Fruit fly (Drosophila melanogaster) whole organism, prepupa: ENCODE measurements around the gene Pgm1.

Source experiments
- Blimp-1 ChIP-seq: fragments of 200-800 bp; sonication (Bioruptor generic); optimal IDR thresholded peaks from 3 replicates; lab custom pipeline; 2017; ENCODE audit warnings: missing biosample characterization, missing genetic modification characterization, mild to moderate bottlenecking, moderate library complexity, missing genetic modification reagents
- CG10669 ChIP-seq: fragments of 200-800 bp; sonication (Bioruptor generic); optimal IDR thresholded peaks from 3 replicates; lab custom pipeline; 2018; ENCODE audit warnings: missing biosample characterization, mild to moderate bottlenecking, missing genetic modification characterization, moderate library complexity
- CG11294 ChIP-seq: fragments of 200-800 bp; sonication (Bioruptor generic); IDR thresholded peaks from 2 replicates; pipeline ENCODE4 v1.3.6; 2022; ENCODE audit warnings: missing biosample characterization, missing genetic modification characterization
- CG11902 ChIP-seq: fragments of 200-800 bp; sonication (Bioruptor generic); optimal IDR thresholded peaks from 3 replicates; lab custom pipeline; 2016; ENCODE audit warnings: missing biosample characterization, missing genetic modification characterization
- CG15336 ChIP-seq: fragments of 200-800 bp; sonication (Bioruptor generic); IDR thresholded peaks from 2 replicates; pipeline ENCODE4 v1.3.6; 2022; ENCODE audit warnings: missing biosample characterization, missing genetic modification characterization
- CG16779 ChIP-seq: fragments of 200-800 bp; sonication (Bioruptor generic); optimal IDR thresholded peaks from 3 replicates; lab custom pipeline; 2017; ENCODE audit warnings: missing biosample characterization, mild to moderate bottlenecking, missing genetic modification characterization
- CG3032 ChIP-seq: fragments of 200-800 bp; optimal IDR thresholded peaks from 2 replicates; lab custom pipeline; 2019; ENCODE audit warnings: missing biosample characterization, mild to moderate bottlenecking, missing genetic modification characterization, moderate library complexity
- CG31627 ChIP-seq: fragments of 200-800 bp; sonication (Bioruptor generic); optimal IDR thresholded peaks from 3 replicates; lab custom pipeline; 2016; ENCODE audit warnings: missing biosample characterization, missing genetic modification characterization
- CG32006 ChIP-seq: fragments of 200-800 bp; sonication (Bioruptor generic); optimal IDR thresholded peaks from 3 replicates; lab custom pipeline; 2017; ENCODE audit warnings: missing biosample characterization, mild to moderate bottlenecking, missing genetic modification characterization
- CG34406 ChIP-seq: fragments of 200-800 bp; sonication (Bioruptor generic); optimal IDR thresholded peaks from 3 replicates; lab custom pipeline; 2016; ENCODE audit warnings: missing biosample characterization, missing genetic modification characterization
- CG3919 ChIP-seq: fragments of 200-800 bp; sonication (Bioruptor generic); optimal IDR thresholded peaks from 3 replicates; lab custom pipeline; 2016; ENCODE audit warnings: missing biosample characterization, missing genetic modification characterization
- CG4318 ChIP-seq: fragments of 200-800 bp; sonication (Bioruptor generic); optimal IDR thresholded peaks from 3 replicates; lab custom pipeline; 2017; ENCODE audit warnings: missing biosample characterization, mild to moderate bottlenecking, missing genetic modification characterization
- CG6163 ChIP-seq: fragments of 200-800 bp; sonication (Bioruptor generic); IDR thresholded peaks from 3 replicates; pipeline ENCODE4 v1.3.6; 2022; ENCODE audit warnings: missing biosample characterization, missing genetic modification characterization
- CG6854 ChIP-seq: fragments of 200-800 bp; sonication (Bioruptor generic); optimal IDR thresholded peaks from 2 replicates; lab custom pipeline; 2017; ENCODE audit warnings: missing biosample characterization, mild to moderate bottlenecking, missing genetic modification characterization
- CG7368 ChIP-seq: fragments of 200-800 bp; sonication (Bioruptor generic); optimal IDR thresholded peaks from 3 replicates; lab custom pipeline; 2016; ENCODE audit warnings: missing biosample characterization, missing genetic modification characterization
- CG8119 ChIP-seq: fragments of 200-800 bp; sonication (Bioruptor generic); IDR thresholded peaks from 3 replicates; pipeline ENCODE4 v1.3.6; 2022; ENCODE audit warnings: missing biosample characterization, missing genetic modification characterization
- CG8319 ChIP-seq: fragments of 200-800 bp; sonication (Bioruptor generic); optimal IDR thresholded peaks from 3 replicates; lab custom pipeline; 2016; ENCODE audit warnings: missing biosample characterization, missing genetic modification characterization
- CG9139 ChIP-seq: fragments of 200-800 bp; sonication (Bioruptor generic); optimal IDR thresholded peaks from 3 replicates; lab custom pipeline; 2017; ENCODE audit warnings: missing biosample characterization, mild to moderate bottlenecking, missing genetic modification characterization
- Eip75B ChIP-seq: fragments of 200-800 bp; sonication (Bioruptor generic); optimal IDR thresholded peaks from 3 replicates; lab custom pipeline; 2016; ENCODE audit warnings: missing biosample characterization, missing genetic modification characterization
- Eip78C ChIP-seq: fragments of 200-800 bp; sonication (Bioruptor generic); peaks from one replicate; lab custom pipeline; 2016; ENCODE audit warnings: missing biosample characterization, missing genetic modification characterization
- Eip93F ChIP-seq: fragments of 200-800 bp; sonication (Bioruptor generic); optimal IDR thresholded peaks from 2 replicates; lab custom pipeline; 2016; ENCODE audit warnings: missing biosample characterization, mild to moderate bottlenecking, missing genetic modification characterization
- Ets21C ChIP-seq: fragments of 200-800 bp; sonication (Bioruptor generic); optimal IDR thresholded peaks from 3 replicates; lab custom pipeline; 2016; ENCODE audit warnings: missing biosample characterization, missing genetic modification characterization
- Ets96B ChIP-seq: fragments of 200-800 bp; optimal IDR thresholded peaks from 2 replicates; lab custom pipeline; 2019; ENCODE audit warnings: missing biosample characterization, mild to moderate bottlenecking, missing genetic modification characterization, moderate library complexity
- Gug ChIP-seq: fragments of 200-800 bp; sonication (Bioruptor generic); IDR thresholded peaks from 2 replicates; pipeline ENCODE4 v1.3.6; 2022; ENCODE audit warnings: missing biosample characterization, missing genetic modification characterization
- Met ChIP-seq: fragments of 200-800 bp; sonication (Bioruptor generic); optimal IDR thresholded peaks from 3 replicates; lab custom pipeline; 2016; ENCODE audit warnings: missing biosample characterization, missing genetic modification characterization
- OdsH ChIP-seq: fragments of 200-800 bp; sonication (Bioruptor generic); optimal IDR thresholded peaks from 3 replicates; lab custom pipeline; 2016; ENCODE audit warnings: missing biosample characterization, missing genetic modification characterization
- Sox14 ChIP-seq: fragments of 200-800 bp; sonication (Bioruptor generic); optimal IDR thresholded peaks from 3 replicates; lab custom pipeline; 2016; ENCODE audit warnings: missing biosample characterization, missing genetic modification characterization
- Sox15 ChIP-seq: fragments of 200-800 bp; sonication (Bioruptor generic); optimal IDR thresholded peaks from 3 replicates; lab custom pipeline; 2016; ENCODE audit warnings: missing biosample characterization, missing genetic modification characterization
- acj6 ChIP-seq: fragments of 200-800 bp; sonication (Bioruptor generic); optimal IDR thresholded peaks from 3 replicates; lab custom pipeline; 2016; ENCODE audit warnings: missing biosample characterization, missing genetic modification characterization
- dac ChIP-seq: fragments of 200-800 bp; sonication (Bioruptor generic); optimal IDR thresholded peaks from 2 replicates; lab custom pipeline; 2017; ENCODE audit warnings: missing biosample characterization, mild to moderate bottlenecking, missing genetic modification characterization
- eg ChIP-seq: fragments of 200-800 bp; sonication (Bioruptor generic); IDR thresholded peaks from 3 replicates; pipeline ENCODE4 v1.3.6; 2022; ENCODE audit warnings: missing biosample characterization, missing genetic modification characterization
- fd85E ChIP-seq: fragments of 200-800 bp; sonication (Bioruptor generic); optimal IDR thresholded peaks from 3 replicates; lab custom pipeline; 2016; ENCODE audit warnings: missing biosample characterization, missing genetic modification characterization
- fkh ChIP-seq: fragments of 200-800 bp; sonication (Bioruptor generic); optimal IDR thresholded peaks from 3 replicates; lab custom pipeline; 2017; ENCODE audit warnings: missing biosample characterization, mild to moderate bottlenecking, missing genetic modification characterization, moderate library complexity
- lz ChIP-seq: fragments of 200-800 bp; sonication (Bioruptor generic); optimal IDR thresholded peaks from 3 replicates; lab custom pipeline; 2016; ENCODE audit warnings: missing biosample characterization, missing genetic modification characterization
- pdm3 ChIP-seq: fragments of 200-800 bp; sonication (Bioruptor generic); optimal IDR thresholded peaks from 3 replicates; lab custom pipeline; 2016; ENCODE audit warnings: missing biosample characterization, missing genetic modification characterization
- salr ChIP-seq, 2 experiments: fragments of 200-800 bp; sonication (Bioruptor generic); optimal IDR thresholded peaks; 3 replicates each; lab custom pipeline; 2016 to 2018; ENCODE audit warnings: missing biosample characterization in 2 of 2, missing genetic modification characterization in 2 of 2, mild to moderate bottlenecking in 1 of 2
- ss ChIP-seq, 2 experiments: fragments of 200-800 bp; sonication (Bioruptor generic); optimal IDR thresholded peaks; 2 replicates in 1 of 2; 3 replicates in 1 of 2; lab custom pipeline; 2017 to 2018; ENCODE audit warnings: mild to moderate bottlenecking in 2 of 2, missing biosample characterization in 2 of 2, missing genetic modification characterization in 2 of 2, moderate library complexity in 1 of 2
- svp ChIP-seq: fragments of 200-800 bp; sonication (Bioruptor generic); peaks from one replicate; lab custom pipeline; 2016; ENCODE audit warnings: missing biosample characterization, missing genetic modification characterization
- topi ChIP-seq: fragments of 200-800 bp; sonication (Bioruptor generic); optimal IDR thresholded peaks from 3 replicates; lab custom pipeline; 2016; ENCODE audit warnings: missing biosample characterization, missing genetic modification characterization

Pgm1 gene

DNA sequence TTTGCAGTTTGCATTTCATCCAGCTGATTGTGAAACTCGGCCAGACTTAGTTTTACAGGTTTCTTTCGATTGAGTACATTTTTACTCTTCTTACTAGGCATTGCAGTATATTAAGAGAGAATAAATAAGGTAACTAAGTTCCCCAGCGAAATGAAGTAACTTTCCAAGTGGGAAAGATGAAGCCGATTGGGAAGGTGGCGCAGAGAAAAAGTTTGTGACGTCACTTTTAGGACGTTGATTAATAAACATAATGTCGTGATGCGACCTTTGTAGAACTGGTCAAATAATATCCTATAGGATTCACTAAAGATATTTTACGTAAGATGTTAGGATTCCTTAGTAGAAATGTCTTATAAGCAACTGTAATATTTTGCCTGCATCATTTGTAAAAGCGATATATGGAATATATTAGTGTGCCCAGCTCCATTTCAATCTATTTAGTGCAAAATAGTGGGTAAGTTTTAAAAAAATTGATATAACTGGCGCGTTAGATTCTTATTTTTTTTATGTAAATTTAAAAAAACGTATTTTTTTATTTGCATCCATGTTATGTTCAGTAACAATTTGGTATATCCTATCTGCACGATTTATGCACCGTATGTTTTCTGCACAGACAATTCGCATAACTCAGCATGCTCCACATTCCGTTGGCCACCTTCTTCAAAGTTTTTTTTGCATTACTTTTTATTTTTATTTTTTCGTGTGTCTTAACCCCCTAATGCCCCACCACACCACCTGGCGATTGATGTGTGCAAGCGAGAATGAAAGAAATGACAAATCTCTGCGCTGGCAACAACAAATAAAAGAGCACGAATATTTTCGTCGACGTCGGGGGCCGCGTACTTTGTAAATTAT lies 15.6 kb upstream of the Pgm1 start, which contains the start of gene CG32152:
Gene CG32152, minus strand, starts transcription at position 352 of the 855 bp plus-strand sequence.
- TF ChIP-seq CG15336 (GFP tag; lab: Robert Waterston, UW) (peak; percentile 37), CG8319 (GFP tag; lab: Kevin White, UChicago) (no peak), Eip78C (GFP tag; lab: Kevin White, UChicago) (peak; percentile 64), CG7368 (no peak), eg (GFP tag; lab: Robert Waterston, UW) (peak; percentile 70; the same call in 2 of the 3 replicates), Eip75B (GFP tag; lab: Kevin White, UChicago) (no peak), CG6163 (GFP tag; lab: Robert Waterston, UW) (peak; percentile 61; the same call in 2 of the 3 replicates), CG6854 (GFP tag; lab: Kevin White, UChicago) (no peak), acj6 (GFP tag; lab: Kevin White, UChicago) (peak; percentile 5)

DNA sequence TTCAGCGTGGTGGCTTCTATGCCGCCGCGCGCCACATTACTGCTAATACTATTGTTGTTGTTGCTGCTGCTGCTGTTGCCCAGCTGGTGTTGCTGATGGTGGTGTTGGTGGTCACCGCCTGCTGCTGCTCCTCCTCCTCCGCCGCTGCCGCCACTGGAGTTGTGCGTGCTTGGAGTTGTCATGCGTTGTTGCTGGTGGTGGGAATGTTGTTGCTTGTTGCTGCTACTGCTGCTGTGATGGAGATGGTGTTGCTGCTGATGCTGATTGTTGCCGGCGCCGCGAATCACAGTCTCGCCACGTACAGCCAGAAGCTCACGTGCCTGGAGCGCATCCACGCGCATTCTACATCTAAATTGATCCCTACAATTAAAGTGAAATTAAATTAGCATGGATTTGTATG lies 13.2 kb upstream of the Pgm1 start:
- TF ChIP-seq svp (GFP tag; lab: Kevin White, UChicago) = no peak
- TF ChIP-seq Eip93F = no peak
- no peak for TF ChIP-seq salr (GFP tag; optimal IDR thresholded peaks at IDR 0.05; lab: Kevin White, UChicago)
- TF ChIP-seq Sox14 (GFP tag; lab: Kevin White, UChicago) = no peak
- TF ChIP-seq topi = no peak
- no peak for TF ChIP-seq lz (GFP tag; lab: Kevin White, UChicago)
- no peak for TF ChIP-seq OdsH (GFP tag; lab: Kevin White, UChicago)
- no peak for TF ChIP-seq fd85E
- TF ChIP-seq CG9139 (GFP tag; lab: Kevin White, UChicago) = no peak
- no peak for TF ChIP-seq ss (GFP tag; optimal IDR thresholded peaks at IDR 0.05; lab: Kevin White, UChicago)
- TF ChIP-seq eg (GFP tag; lab: Robert Waterston, UW) = no peak
- TF ChIP-seq CG4318 (GFP tag; lab: Kevin White, UChicago) = no peak
- no peak for TF ChIP-seq CG3919 (GFP tag; lab: Kevin White, UChicago)
- no peak for TF ChIP-seq Sox15
- no peak for TF ChIP-seq CG8119 (GFP tag; lab: Robert Waterston, UW)
- TF ChIP-seq CG8319 (GFP tag; lab: Kevin White, UChicago) = no peak
- TF ChIP-seq CG34406 (GFP tag; lab: Kevin White, UChicago) = no peak

DNA sequence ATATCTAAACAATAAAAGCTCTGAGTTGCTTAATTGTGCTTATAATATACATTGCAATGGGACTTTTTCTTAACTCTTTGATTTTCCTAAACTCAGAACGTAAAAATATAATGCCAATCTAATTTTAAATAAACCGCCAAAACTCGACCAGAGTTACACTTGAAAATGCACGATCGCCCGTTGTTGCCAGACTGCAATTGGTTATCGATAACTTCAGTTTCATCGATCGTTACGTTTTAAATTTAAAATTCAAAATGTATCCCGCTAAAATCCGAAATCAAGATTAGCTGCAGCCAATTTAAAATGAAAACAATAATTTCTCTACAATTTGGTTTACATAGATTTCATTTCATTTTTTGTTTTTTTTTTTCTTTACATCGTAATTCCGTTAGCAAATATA lies 10.8 kb upstream of the Pgm1 start:
- TF ChIP-seq Ets21C (GFP tag; lab: Kevin White, UChicago) (no peak), CG10669 (GFP tag; lab: Kevin White, UChicago) (no peak), Eip93F (no peak), CG8119 (GFP tag; lab: Robert Waterston, UW) (no peak), CG11902 (GFP tag; lab: Kevin White, UChicago) (no peak), ss (GFP tag; optimal IDR thresholded peaks at IDR 0.05; lab: Kevin White, UChicago) (no peak)

dm6 chr3L:16137779-16138178 lies 9.4 kb upstream of the Pgm1 start, which contains the start of gene CG5157:
Gene CG5157, minus strand, starts transcription at chr3L:16137879.
- TF ChIP-seq CG32006 = no peak
- TF ChIP-seq Gug (GFP tag; lab: Robert Waterston, UW) = no peak
- no peak for TF ChIP-seq CG31627 (GFP tag; lab: Kevin White, UChicago)
- TF ChIP-seq dac (GFP tag; lab: Kevin White, UChicago) = no peak
- TF ChIP-seq CG10669 (GFP tag; lab: Kevin White, UChicago) = no peak
- TF ChIP-seq acj6 (GFP tag; lab: Kevin White, UChicago) = no peak
- TF ChIP-seq CG16779 (tag; lab: Kevin White, UChicago) = no peak
- no peak for TF ChIP-seq CG34406 (GFP tag; lab: Kevin White, UChicago)
- TF ChIP-seq pdm3 (GFP tag; lab: Kevin White, UChicago) = no peak
- no peak for TF ChIP-seq Ets96B (tag; lab: Kevin White, UChicago)
- TF ChIP-seq topi = no peak
- TF ChIP-seq CG11294 (GFP tag; lab: Robert Waterston, UW) = no peak
- TF ChIP-seq fkh = no peak
- TF ChIP-seq Met (GFP tag; lab: Kevin White, UChicago) = no peak
- no peak for TF ChIP-seq Blimp-1
- no peak for TF ChIP-seq CG3032 (tag; lab: Kevin White, UChicago)
- TF ChIP-seq CG7368 = no peak
- TF ChIP-seq svp (GFP tag; lab: Kevin White, UChicago) = no peak
